Fruit fly (Drosophila melanogaster): Measurements from ENCODE around the gene CG31643.

- peak; percentile 59 for TF ChIP-seq Snoo (tag; optimal IDR thresholded peaks at IDR 0.05)
- TF ChIP-seq CG17806 (tag; optimal IDR thresholded peaks at IDR 0.05) = peak; percentile 76
- no peak for TF ChIP-seq EcR (GFP tag; optimal IDR thresholded peaks at IDR 0.05)
- TF ChIP-seq CG8159 (tag; optimal IDR thresholded peaks at IDR 0.05) = peak; percentile 83
- peak; percentile 57 for TF ChIP-seq CG15710 (tag; optimal IDR thresholded peaks at IDR 0.05)
- TF ChIP-seq Ets98B (GFP tag; IDR thresholded peaks at IDR 0.05) = no peak
- peak; percentile 65 for TF ChIP-seq Pif1A (GFP tag; optimal IDR thresholded peaks at IDR 0.05)
- peak; percentile 3 for TF ChIP-seq CG13204 (GFP tag; optimal IDR thresholded peaks at IDR 0.05)
Observed at dm6 chr2L:6022793-6023192, 15.1 kb upstream of the CG31643 start.
